Fruit fly (Drosophila melanogaster): ENCODE results near the gene CG32817.
A peak's percentile ranks its signal among the peaks of the same experiment; 100 is the strongest.

Gene CG32817

DNA sequence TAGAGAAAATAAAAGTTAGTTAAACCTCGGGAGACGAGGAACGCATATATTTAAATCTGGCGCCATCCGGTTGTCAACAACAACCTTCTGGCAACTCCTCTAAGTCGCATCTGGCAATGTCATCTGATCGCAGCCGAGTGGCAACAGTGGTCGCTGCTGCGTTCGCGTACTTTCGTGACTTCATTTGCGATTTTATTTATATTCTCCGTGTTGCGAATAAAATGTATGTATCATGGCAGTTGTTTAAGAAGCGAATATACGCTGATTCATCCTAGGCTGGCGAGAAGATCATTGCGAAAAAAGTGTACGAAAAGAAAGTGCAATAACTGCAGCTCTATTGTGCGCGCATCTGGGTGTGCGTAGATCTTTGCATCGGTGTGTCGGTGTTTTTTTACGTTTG, 17.5 kb downstream of the CG32817 start, which contains the start of gene svr (continued):
- TF ChIP-seq Blimp-1 (GFP tag; optimal IDR thresholded peaks at IDR 0.05) (no peak), CG11247 (GFP tag; IDR thresholded peaks at IDR 0.05) (no peak), ftz-f1 (GFP tag; optimal IDR thresholded peaks at IDR 0.05) (no peak), ac (GFP tag; optimal IDR thresholded peaks at IDR 0.05) (no peak), row (GFP tag; IDR thresholded peaks at IDR 0.05) (0 out of 3 replicates have a peak, but pooled peaks have one; percentile 9), Sry-δ (GFP tag; optimal IDR thresholded peaks at IDR 0.05) (peak; percentile 34), CG12391 (tag; optimal IDR thresholded peaks at IDR 0.05) (no peak), trem (tag; optimal IDR thresholded peaks at IDR 0.05) (peak; percentile 45), gem (tag; optimal IDR thresholded peaks at IDR 0.05) (no peak), CG17186 (GFP tag; optimal IDR thresholded peaks at IDR 0.05) (peak; percentile 84), CG9797 (GFP tag; optimal IDR thresholded peaks at IDR 0.05) (peak; percentile 38), Doc2 (GFP tag; IDR thresholded peaks at IDR 0.05) (no peak), MBD-R2 (GFP tag; IDR thresholded peaks at IDR 0.05) (peak; percentile 42), Opbp (GFP tag; IDR thresholded peaks at IDR 0.05; ENCODE audit: partially characterized antibody) (0 out of 3 replicates have a peak, but pooled peaks have one; percentile 26), MESR4 (GFP tag; optimal IDR thresholded peaks at IDR 0.05) (peak; percentile 55), gt (GFP tag; IDR thresholded peaks at IDR 0.05) (no peak), Med (GFP tag) (peak; percentile 77), D19B (GFP tag; optimal IDR thresholded peaks at IDR 0.05) (no peak), HmgZ (tag; optimal IDR thresholded peaks at IDR 0.05) (peak; percentile 47), Deaf1 (tag; optimal IDR thresholded peaks at IDR 0.05) (peak; percentile 55), chinmo (GFP tag; IDR thresholded peaks at IDR 0.05; ENCODE audit: partially characterized antibody) (peak; percentile 80; the same call in 1 of the 4 replicates), Dp (GFP tag; optimal IDR thresholded peaks at IDR 0.05) (peak; percentile 91), sug (tag; optimal IDR thresholded peaks at IDR 0.05) (peak; percentile 18), unpg (GFP tag; optimal IDR thresholded peaks at IDR 0.05) (no peak), ewg (GFP tag; optimal IDR thresholded peaks at IDR 0.05) (peak; percentile 10), CG3995 (GFP tag; optimal IDR thresholded peaks at IDR 0.05) (peak; percentile 89), gfzf (GFP tag; optimal IDR thresholded peaks at IDR 0.05) (peak; percentile 19), Myb (GFP tag; optimal IDR thresholded peaks at IDR 0.05) (peak; percentile 19), HLH4C (GFP tag; IDR thresholded peaks at IDR 0.05; ENCODE audit: partially characterized antibody) (no peak), CG8290 (GFP tag; optimal IDR thresholded peaks at IDR 0.05) (no peak), CG8290 (tag; optimal IDR thresholded peaks at IDR 0.05) (peak in 1 of 2 experiments; percentile 37), CTCF (GFP tag; optimal IDR thresholded peaks at IDR 0.05) (peak; percentile 50), Lhr (GFP tag; optimal IDR thresholded peaks at IDR 0.05) (peak; percentile 37), CG12744 (GFP tag; optimal IDR thresholded peaks at IDR 0.05) (no peak), YL-1 (GFP tag; optimal IDR thresholded peaks at IDR 0.05) (peak; percentile 35), sens (GFP tag) (peak; percentile 83), CG12659 (GFP tag; optimal IDR thresholded peaks at IDR 0.05) (peak; percentile 48), CG15514 (GFP tag; optimal IDR thresholded peaks at IDR 0.05) (peak; percentile 64), vfl (GFP tag; optimal IDR thresholded peaks at IDR 0.05) (no peak), Sin3A (optimal IDR thresholded peaks at IDR 0.05) (peak; percentile 23), hth (optimal IDR thresholded peaks at IDR 0.05) (no peak), pzg (GFP tag; optimal IDR thresholded peaks at IDR 0.05) (peak; percentile 75), bab2 (GFP tag; optimal IDR thresholded peaks at IDR 0.05) (no peak), CG11695 (GFP tag; IDR thresholded peaks at IDR 0.05) (no peak), ash1 (GFP tag; optimal IDR thresholded peaks at IDR 0.05) (no peak), CG34376 (GFP tag; optimal IDR thresholded peaks at IDR 0.05) (peak; percentile 9), CG3847 (GFP tag; IDR thresholded peaks at IDR 0.05) (peak; percentile 44), cg (GFP tag; optimal IDR thresholded peaks at IDR 0.05) (peak; percentile 78), crp (GFP tag; optimal IDR thresholded peaks at IDR 0.05) (peak in 1 of 2 experiments; percentile 56), phol (tag; optimal IDR thresholded peaks at IDR 0.05) (peak; percentile 17), Lpt (GFP tag; optimal IDR thresholded peaks at IDR 0.05) (no peak), BEAF-32 (GFP tag; optimal IDR thresholded peaks at IDR 0.05) (peak; percentile 59)

Data from whole organism, embryonic.